Worm (Caenorhabditis elegans) whole organism, L4/young adult: Measurements from ENCODE around the gene tcer-1.

Experiments
- dao-5 ChIP-seq: sonication (generic microtip); optimal IDR thresholded peaks from 2 replicates; lab custom pipeline; 2016; ENCODE audit warnings: missing genotype, missing genetic modification characterization, moderate library complexity, missing compliant biosample characterization
- him-1 ChIP-seq: sonication (generic microtip); optimal IDR thresholded peaks from 2 replicates; lab custom pipeline; 2016; ENCODE audit warnings: missing genotype, missing genetic modification reagents, missing genetic modification characterization, missing compliant biosample characterization

ce11 chrII:7029524-7029923 lies 20.3 kb downstream of the tcer-1 start:
- no peak for TF ChIP-seq him-1 (tag; lab: Kevin White, UChicago)
- no peak for TF ChIP-seq dao-5 (tag; lab: Kevin White, UChicago)
